Fruit fly (Drosophila melanogaster): ENCODE data around the gene CG17991.
A peak's percentile ranks its signal among the peaks of the same experiment; 100 is the strongest.

CG17991 gene

DNA sequence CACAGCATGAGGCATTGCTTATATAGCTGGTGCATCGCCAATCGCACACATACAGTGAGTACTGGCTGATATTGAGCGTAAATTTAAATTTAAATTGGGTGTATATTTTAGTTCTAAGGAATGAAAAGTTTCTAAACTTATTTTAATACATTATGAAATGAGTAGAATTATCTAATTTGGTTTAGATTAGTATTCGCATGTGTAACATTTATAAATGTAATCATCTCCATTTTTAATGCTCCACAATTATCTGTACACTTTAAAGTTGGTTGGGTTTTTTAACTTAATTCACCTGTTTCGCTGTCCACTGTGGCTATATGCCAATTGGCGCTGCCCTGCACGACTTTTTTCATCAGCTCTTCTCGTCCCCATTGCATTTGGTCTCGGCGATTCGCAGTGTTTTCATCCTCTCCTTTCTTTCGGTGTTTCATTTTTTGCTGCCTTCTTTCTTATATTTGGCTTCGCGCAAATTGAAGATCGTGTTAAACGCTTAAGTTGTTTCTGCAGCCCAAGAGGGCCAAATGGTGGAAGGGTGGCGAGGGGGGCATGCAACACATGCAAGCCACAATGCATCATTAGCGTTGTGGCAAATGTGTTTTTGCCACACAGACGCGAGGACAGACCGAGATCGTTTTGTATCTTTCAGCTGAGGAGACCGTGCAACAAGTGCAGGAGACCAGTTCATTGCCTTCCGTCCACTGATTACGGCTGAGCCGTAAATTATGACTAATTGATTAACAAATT is 39.4 kb upstream of the CG17991 start:
- peak; percentile 34 for TF ChIP-seq EcR (GFP tag; optimal IDR thresholded peaks at IDR 0.05)
- peak; percentile 87 for TF ChIP-seq CG17806 (tag; optimal IDR thresholded peaks at IDR 0.05)
- TF ChIP-seq rn (GFP tag; IDR thresholded peaks at IDR 0.05), result no peak
- TF ChIP-seq CG8159 (tag; optimal IDR thresholded peaks at IDR 0.05), result peak; percentile 93
- TF ChIP-seq CG32121 (GFP tag; IDR thresholded peaks at IDR 0.05), result no peak
- peak; percentile 81 for TF ChIP-seq CG14655 (GFP tag; optimal IDR thresholded peaks at IDR 0.05)
- TF ChIP-seq CG13204 (GFP tag; optimal IDR thresholded peaks at IDR 0.05), result no peak
- peak; percentile 18; the same call in 1 of the 3 replicates for TF ChIP-seq CG4496 (GFP tag; IDR thresholded peaks at IDR 0.05)
- no peak for TF ChIP-seq fd96Ca (GFP tag; IDR thresholded peaks at IDR 0.05)
- peak; percentile 57 for TF ChIP-seq gl (tag; optimal IDR thresholded peaks at IDR 0.05)
- peak; percentile 71 for TF ChIP-seq Snoo (tag; optimal IDR thresholded peaks at IDR 0.05)
- TF ChIP-seq CG9948 (tag; optimal IDR thresholded peaks at IDR 0.05), result peak; percentile 92
- peak; percentile 76 for TF ChIP-seq CG34367 (tag; optimal IDR thresholded peaks at IDR 0.05)
- TF ChIP-seq Pif1B (GFP tag; optimal IDR thresholded peaks at IDR 0.05), result peak; percentile 40
- TF ChIP-seq CG12605 (GFP tag; IDR thresholded peaks at IDR 0.05), result 0 out of 2 replicates have a peak, but pooled peaks have one; percentile 15
- peak; percentile 79 for TF ChIP-seq D1 (tag; optimal IDR thresholded peaks at IDR 0.05)
- TF ChIP-seq CG15710 (tag; optimal IDR thresholded peaks at IDR 0.05), result peak; percentile 88
- no peak for TF ChIP-seq Ets98B (GFP tag; IDR thresholded peaks at IDR 0.05)
- TF ChIP-seq CG8301 (tag; optimal IDR thresholded peaks at IDR 0.05), result peak; percentile 42
- no peak for TF ChIP-seq CG10348 (GFP tag; IDR thresholded peaks at IDR 0.05)
- TF ChIP-seq Pif1A (GFP tag; optimal IDR thresholded peaks at IDR 0.05), result peak; percentile 19

dm6 chr3R:27202330-27202729 is 38.7 kb upstream of the CG17991 start:
- TF ChIP-seq rn (GFP tag; IDR thresholded peaks at IDR 0.05), result no peak
- no peak for TF ChIP-seq fd96Ca (GFP tag; IDR thresholded peaks at IDR 0.05)
- TF ChIP-seq CG32121 (GFP tag; IDR thresholded peaks at IDR 0.05), result no peak
- no peak for TF ChIP-seq Snoo (tag; optimal IDR thresholded peaks at IDR 0.05)
- TF ChIP-seq CG34367 (tag; optimal IDR thresholded peaks at IDR 0.05), result no peak

DNA sequence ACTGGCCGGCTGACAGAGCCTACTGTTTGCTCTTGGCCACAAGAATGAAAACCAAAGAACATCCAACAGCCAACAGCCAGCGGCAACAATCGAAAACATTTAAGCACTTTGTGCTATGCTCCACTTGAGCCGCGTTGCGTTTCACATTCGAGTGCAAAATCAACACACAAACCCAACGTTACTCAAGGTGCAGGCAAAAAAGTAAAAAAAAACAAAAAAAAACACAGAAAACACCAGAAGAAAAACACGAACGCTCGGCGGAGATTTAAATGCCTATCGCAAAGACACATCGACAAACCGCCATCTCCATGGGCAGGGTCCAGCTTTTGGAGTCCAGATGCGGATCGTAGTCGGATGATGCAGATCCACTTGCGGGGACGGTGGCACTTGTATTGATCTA is 37.2 kb upstream of the CG17991 start:
- peak; percentile 4 for TF ChIP-seq gl (tag; optimal IDR thresholded peaks at IDR 0.05)
- no peak for TF ChIP-seq fd96Ca (GFP tag; IDR thresholded peaks at IDR 0.05)

- TF ChIP-seq CG8159 (tag; optimal IDR thresholded peaks at IDR 0.05), result peak; percentile 79
- TF ChIP-seq EcR (GFP tag; optimal IDR thresholded peaks at IDR 0.05), result peak; percentile 43
- peak; percentile 5 for TF ChIP-seq gl (tag; optimal IDR thresholded peaks at IDR 0.05)
- TF ChIP-seq Snoo (tag; optimal IDR thresholded peaks at IDR 0.05), result peak; percentile 61
- peak; percentile 59 for TF ChIP-seq CG14655 (GFP tag; optimal IDR thresholded peaks at IDR 0.05)
- TF ChIP-seq CG32121 (GFP tag; IDR thresholded peaks at IDR 0.05), result no peak
- peak; percentile 63 for TF ChIP-seq CG15710 (tag; optimal IDR thresholded peaks at IDR 0.05)
- peak; percentile 70 for TF ChIP-seq CG9948 (tag; optimal IDR thresholded peaks at IDR 0.05)
- peak; percentile 36 for TF ChIP-seq CG8301 (tag; optimal IDR thresholded peaks at IDR 0.05)
- peak; percentile 73 for TF ChIP-seq CG17806 (tag; optimal IDR thresholded peaks at IDR 0.05)
- no peak for TF ChIP-seq CG10348 (GFP tag; IDR thresholded peaks at IDR 0.05)
- TF ChIP-seq Pif1A (GFP tag; optimal IDR thresholded peaks at IDR 0.05), result no peak
- no peak for TF ChIP-seq CG13204 (GFP tag; optimal IDR thresholded peaks at IDR 0.05)
Observed at dm6 chr3R:27204694-27205414, 36.2 kb upstream of the CG17991 start.

DNA sequence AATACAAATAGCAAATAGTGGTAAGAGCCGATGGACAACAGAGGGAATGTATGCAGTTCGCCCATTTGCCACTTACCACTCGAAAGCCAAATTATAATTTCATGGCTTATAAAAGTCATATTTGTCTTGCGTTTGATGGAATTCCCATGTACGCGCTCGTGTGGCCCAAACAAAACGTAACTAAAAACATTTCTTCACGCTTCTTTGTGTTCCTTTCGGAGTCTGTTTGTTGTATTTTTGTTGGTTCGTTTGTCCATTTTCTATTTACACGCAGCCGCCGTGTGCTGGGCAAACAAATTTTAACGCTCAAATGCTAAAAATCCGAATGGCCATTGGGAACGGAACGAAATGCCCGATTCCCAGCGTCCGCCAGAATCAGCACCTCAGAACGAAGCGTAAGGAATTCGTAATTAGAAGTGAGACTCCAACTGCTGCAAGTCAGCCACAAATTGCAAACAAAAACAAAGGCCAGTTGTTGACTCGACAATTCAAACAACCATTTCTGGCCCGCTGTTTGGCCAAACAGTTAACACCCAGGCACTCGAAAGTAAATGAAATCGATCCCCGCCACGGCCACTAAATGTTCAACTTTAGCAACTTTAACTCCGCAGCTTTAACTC is 32.2 kb upstream of the CG17991 start:
- TF ChIP-seq gl (tag; optimal IDR thresholded peaks at IDR 0.05) (no peak), CG8301 (tag; optimal IDR thresholded peaks at IDR 0.05) (no peak), CG9948 (tag; optimal IDR thresholded peaks at IDR 0.05) (no peak), CG13204 (GFP tag; optimal IDR thresholded peaks at IDR 0.05) (no peak), CG12605 (GFP tag; IDR thresholded peaks at IDR 0.05) (no peak), rn (GFP tag; IDR thresholded peaks at IDR 0.05) (no peak)

DNA sequence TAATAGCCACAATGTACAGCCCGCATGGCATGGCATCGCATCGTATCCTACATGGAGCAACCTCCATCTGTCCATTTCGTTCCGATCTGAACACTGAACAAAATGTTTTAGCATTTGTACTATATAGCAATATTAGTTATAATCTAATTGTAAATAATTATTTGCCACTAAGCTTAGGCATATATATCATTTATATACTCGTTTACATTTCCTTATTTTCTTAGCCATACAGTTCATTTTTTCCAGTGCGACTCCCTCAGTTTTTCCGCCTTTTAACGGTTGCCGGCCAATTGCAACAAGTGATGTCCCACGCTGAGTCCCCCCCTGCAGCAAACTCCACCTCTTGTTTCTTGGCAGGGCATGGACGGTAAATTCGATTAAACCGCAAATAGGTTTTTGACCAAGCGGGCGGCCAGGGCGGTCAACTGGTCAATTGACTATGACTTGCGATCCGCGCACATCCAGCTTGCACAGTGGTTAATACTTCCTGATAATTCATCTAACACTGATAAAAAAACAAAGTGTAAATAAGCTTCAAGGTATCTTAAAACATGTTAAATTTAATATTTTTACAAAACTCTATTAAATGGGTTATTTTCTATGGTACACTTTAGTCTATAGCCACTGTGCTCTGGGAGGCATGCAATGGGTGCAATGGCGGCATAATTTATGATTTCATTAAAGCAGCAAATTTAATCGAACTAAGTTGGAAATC is 31.3 kb upstream of the CG17991 start:
- TF ChIP-seq CG32121 (GFP tag; IDR thresholded peaks at IDR 0.05) (peak; percentile 58; the same call in 1 of the 2 replicates), Ets98B (GFP tag; IDR thresholded peaks at IDR 0.05) (peak; percentile 32), CG15710 (tag; optimal IDR thresholded peaks at IDR 0.05) (no peak), Pif1B (GFP tag; optimal IDR thresholded peaks at IDR 0.05) (no peak), CG34367 (tag; optimal IDR thresholded peaks at IDR 0.05) (no peak), CG13204 (GFP tag; optimal IDR thresholded peaks at IDR 0.05) (no peak), Snoo (tag; optimal IDR thresholded peaks at IDR 0.05) (no peak), CG17806 (tag; optimal IDR thresholded peaks at IDR 0.05) (no peak), CG4496 (GFP tag; IDR thresholded peaks at IDR 0.05) (0 out of 3 replicates have a peak, but pooled peaks have one; percentile 18), CG14655 (GFP tag; optimal IDR thresholded peaks at IDR 0.05) (peak; percentile 31), EcR (GFP tag; optimal IDR thresholded peaks at IDR 0.05) (no peak), CG12605 (GFP tag; IDR thresholded peaks at IDR 0.05) (no peak; the same call in 1 of the 2 replicates), Pif1A (GFP tag; optimal IDR thresholded peaks at IDR 0.05) (peak; percentile 16), rn (GFP tag; IDR thresholded peaks at IDR 0.05) (no peak), D1 (tag; optimal IDR thresholded peaks at IDR 0.05) (no peak), fd96Ca (GFP tag; IDR thresholded peaks at IDR 0.05) (0 out of 3 replicates have a peak, but pooled peaks have one; percentile 22), gl (tag; optimal IDR thresholded peaks at IDR 0.05) (no peak), CG8301 (tag; optimal IDR thresholded peaks at IDR 0.05) (peak; percentile 5), CG9948 (tag; optimal IDR thresholded peaks at IDR 0.05) (no peak), CG8159 (tag; optimal IDR thresholded peaks at IDR 0.05) (no peak), CG10348 (GFP tag; IDR thresholded peaks at IDR 0.05) (no peak)

Data from whole organism, pupa.